Fruit fly (Drosophila melanogaster) whole organism, prepupa: Measurements from ENCODE around the gene fipi.
A peak's percentile ranks its signal among the peaks of the same experiment; 100 is the strongest.

Experiments used
- Blimp-1 ChIP-seq: fragments of 200-800 bp; sonication (Bioruptor generic); optimal IDR thresholded peaks from 3 replicates; lab custom pipeline; 2017; ENCODE audit warnings: missing biosample characterization, missing genetic modification characterization, mild to moderate bottlenecking, moderate library complexity, missing genetic modification reagents
- CG10631 ChIP-seq: fragments of 200-800 bp; sonication (Bioruptor generic); optimal IDR thresholded peaks from 2 replicates; lab custom pipeline; 2016; ENCODE audit warnings: missing biosample characterization, missing genetic modification characterization
- CG10669 ChIP-seq: fragments of 200-800 bp; sonication (Bioruptor generic); optimal IDR thresholded peaks from 3 replicates; lab custom pipeline; 2018; ENCODE audit warnings: missing biosample characterization, mild to moderate bottlenecking, missing genetic modification characterization, moderate library complexity
- CG11294 ChIP-seq: fragments of 200-800 bp; sonication (Bioruptor generic); IDR thresholded peaks from 2 replicates; pipeline ENCODE4 v1.3.6; 2022; ENCODE audit warnings: missing biosample characterization, missing genetic modification characterization
- CG11762 ChIP-seq: fragments of 200-800 bp; sonication (Bioruptor generic); optimal IDR thresholded peaks from 3 replicates; lab custom pipeline; 2016; ENCODE audit warnings: missing biosample characterization, missing genetic modification characterization; ENCODE audit not compliant: insufficient read depth
- CG11902 ChIP-seq: fragments of 200-800 bp; sonication (Bioruptor generic); optimal IDR thresholded peaks from 3 replicates; lab custom pipeline; 2016; ENCODE audit warnings: missing biosample characterization, missing genetic modification characterization
- CG15336 ChIP-seq: fragments of 200-800 bp; sonication (Bioruptor generic); IDR thresholded peaks from 2 replicates; pipeline ENCODE4 v1.3.6; 2022; ENCODE audit warnings: missing biosample characterization, missing genetic modification characterization
- CG1621 ChIP-seq: fragments of 200-800 bp; sonication (Bioruptor generic); optimal IDR thresholded peaks from 3 replicates; lab custom pipeline; 2018; ENCODE audit warnings: missing biosample characterization, mild to moderate bottlenecking, missing genetic modification characterization
- CG16779 ChIP-seq: fragments of 200-800 bp; sonication (Bioruptor generic); optimal IDR thresholded peaks from 3 replicates; lab custom pipeline; 2017; ENCODE audit warnings: missing biosample characterization, mild to moderate bottlenecking, missing genetic modification characterization
- CG3032 ChIP-seq: fragments of 200-800 bp; optimal IDR thresholded peaks from 2 replicates; lab custom pipeline; 2019; ENCODE audit warnings: missing biosample characterization, mild to moderate bottlenecking, missing genetic modification characterization, moderate library complexity
- CG31627 ChIP-seq: fragments of 200-800 bp; sonication (Bioruptor generic); optimal IDR thresholded peaks from 3 replicates; lab custom pipeline; 2016; ENCODE audit warnings: missing biosample characterization, missing genetic modification characterization
- CG32006 ChIP-seq: fragments of 200-800 bp; sonication (Bioruptor generic); optimal IDR thresholded peaks from 3 replicates; lab custom pipeline; 2017; ENCODE audit warnings: missing biosample characterization, mild to moderate bottlenecking, missing genetic modification characterization
- CG3919 ChIP-seq: fragments of 200-800 bp; sonication (Bioruptor generic); optimal IDR thresholded peaks from 3 replicates; lab custom pipeline; 2016; ENCODE audit warnings: missing biosample characterization, missing genetic modification characterization
- CG4318 ChIP-seq: fragments of 200-800 bp; sonication (Bioruptor generic); optimal IDR thresholded peaks from 3 replicates; lab custom pipeline; 2017; ENCODE audit warnings: missing biosample characterization, mild to moderate bottlenecking, missing genetic modification characterization
- CG6163 ChIP-seq: fragments of 200-800 bp; sonication (Bioruptor generic); IDR thresholded peaks from 3 replicates; pipeline ENCODE4 v1.3.6; 2022; ENCODE audit warnings: missing biosample characterization, missing genetic modification characterization
- CG6276 ChIP-seq: fragments of 200-800 bp; sonication (Bioruptor generic); optimal IDR thresholded peaks from 2 replicates; lab custom pipeline; 2017; ENCODE audit warnings: missing biosample characterization, mild to moderate bottlenecking, missing genetic modification characterization
- CG6792 ChIP-seq: fragments of 200-800 bp; sonication (Bioruptor generic); optimal IDR thresholded peaks from 3 replicates; lab custom pipeline; 2016; ENCODE audit warnings: missing biosample characterization, missing genetic modification characterization
- CG6808 ChIP-seq: fragments of 200-800 bp; sonication (Bioruptor generic); optimal IDR thresholded peaks from 3 replicates; lab custom pipeline; 2017; ENCODE audit warnings: missing biosample characterization, missing genetic modification characterization, mild to moderate bottlenecking, moderate library complexity, missing genetic modification reagents
- CG6854 ChIP-seq: fragments of 200-800 bp; sonication (Bioruptor generic); optimal IDR thresholded peaks from 2 replicates; lab custom pipeline; 2017; ENCODE audit warnings: missing biosample characterization, mild to moderate bottlenecking, missing genetic modification characterization
- CG7368 ChIP-seq: fragments of 200-800 bp; sonication (Bioruptor generic); optimal IDR thresholded peaks from 3 replicates; lab custom pipeline; 2016; ENCODE audit warnings: missing biosample characterization, missing genetic modification characterization
- CG8119 ChIP-seq: fragments of 200-800 bp; sonication (Bioruptor generic); IDR thresholded peaks from 3 replicates; pipeline ENCODE4 v1.3.6; 2022; ENCODE audit warnings: missing biosample characterization, missing genetic modification characterization
- CG8319 ChIP-seq: fragments of 200-800 bp; sonication (Bioruptor generic); optimal IDR thresholded peaks from 3 replicates; lab custom pipeline; 2016; ENCODE audit warnings: missing biosample characterization, missing genetic modification characterization
- CG8632 ChIP-seq: fragments of 200-800 bp; sonication (Bioruptor generic); optimal IDR thresholded peaks from 3 replicates; lab custom pipeline; 2016; ENCODE audit warnings: missing biosample characterization, missing genetic modification characterization
- CG9139 ChIP-seq: fragments of 200-800 bp; sonication (Bioruptor generic); optimal IDR thresholded peaks from 3 replicates; lab custom pipeline; 2017; ENCODE audit warnings: missing biosample characterization, mild to moderate bottlenecking, missing genetic modification characterization
- Eip78C ChIP-seq: fragments of 200-800 bp; sonication (Bioruptor generic); peaks from one replicate; lab custom pipeline; 2016; ENCODE audit warnings: missing biosample characterization, missing genetic modification characterization
- Eip93F ChIP-seq: fragments of 200-800 bp; sonication (Bioruptor generic); optimal IDR thresholded peaks from 2 replicates; lab custom pipeline; 2016; ENCODE audit warnings: missing biosample characterization, mild to moderate bottlenecking, missing genetic modification characterization
- Ets21C ChIP-seq: fragments of 200-800 bp; sonication (Bioruptor generic); optimal IDR thresholded peaks from 3 replicates; lab custom pipeline; 2016; ENCODE audit warnings: missing biosample characterization, missing genetic modification characterization
- Ets96B ChIP-seq: fragments of 200-800 bp; optimal IDR thresholded peaks from 2 replicates; lab custom pipeline; 2019; ENCODE audit warnings: missing biosample characterization, mild to moderate bottlenecking, missing genetic modification characterization, moderate library complexity
- Gug ChIP-seq: fragments of 200-800 bp; sonication (Bioruptor generic); IDR thresholded peaks from 2 replicates; pipeline ENCODE4 v1.3.6; 2022; ENCODE audit warnings: missing biosample characterization, missing genetic modification characterization
- Hr38 ChIP-seq: sonication (Bioruptor generic); optimal IDR thresholded peaks from 2 replicates; lab custom pipeline; 2016; ENCODE audit warnings: missing biosample characterization, missing genetic modification characterization
- Hr39 ChIP-seq: fragments of 200-800 bp; sonication (Bioruptor generic); optimal IDR thresholded peaks from 2 replicates; lab custom pipeline; 2016; ENCODE audit warnings: missing biosample characterization, missing genetic modification characterization
- Lpt ChIP-seq: fragments of 200-800 bp; sonication (Bioruptor generic); optimal IDR thresholded peaks from 3 replicates; lab custom pipeline; 2016; ENCODE audit warnings: missing biosample characterization, missing genetic modification characterization
- Met ChIP-seq: fragments of 200-800 bp; sonication (Bioruptor generic); optimal IDR thresholded peaks from 3 replicates; lab custom pipeline; 2016; ENCODE audit warnings: missing biosample characterization, missing genetic modification characterization
- OdsH ChIP-seq: fragments of 200-800 bp; sonication (Bioruptor generic); optimal IDR thresholded peaks from 3 replicates; lab custom pipeline; 2016; ENCODE audit warnings: missing biosample characterization, missing genetic modification characterization
- Sox102F ChIP-seq: fragments of 200-800 bp; sonication (Bioruptor generic); optimal IDR thresholded peaks from 2 replicates; lab custom pipeline; 2016; ENCODE audit warnings: missing biosample characterization, mild to moderate bottlenecking, missing genetic modification characterization
- Sox14 ChIP-seq: fragments of 200-800 bp; sonication (Bioruptor generic); optimal IDR thresholded peaks from 3 replicates; lab custom pipeline; 2016; ENCODE audit warnings: missing biosample characterization, missing genetic modification characterization
- Sox15 ChIP-seq: fragments of 200-800 bp; sonication (Bioruptor generic); optimal IDR thresholded peaks from 3 replicates; lab custom pipeline; 2016; ENCODE audit warnings: missing biosample characterization, missing genetic modification characterization
- acj6 ChIP-seq: fragments of 200-800 bp; sonication (Bioruptor generic); optimal IDR thresholded peaks from 3 replicates; lab custom pipeline; 2016; ENCODE audit warnings: missing biosample characterization, missing genetic modification characterization
- cyc ChIP-seq: fragments of 200-800 bp; sonication (Bioruptor generic); optimal IDR thresholded peaks from 3 replicates; lab custom pipeline; 2016; ENCODE audit warnings: missing biosample characterization, missing genetic modification characterization
- dsx ChIP-seq: fragments of 200-800 bp; optimal IDR thresholded peaks from 3 replicates; lab custom pipeline; 2019; ENCODE audit warnings: missing biosample characterization, mild to moderate bottlenecking, missing genetic modification characterization, moderate library complexity; ENCODE audit not compliant: poor library complexity, severe bottlenecking
- eg ChIP-seq: fragments of 200-800 bp; sonication (Bioruptor generic); IDR thresholded peaks from 3 replicates; pipeline ENCODE4 v1.3.6; 2022; ENCODE audit warnings: missing biosample characterization, missing genetic modification characterization
- esn ChIP-seq: fragments of 200-800 bp; sonication (Bioruptor generic); optimal IDR thresholded peaks from 2 replicates; lab custom pipeline; 2016; ENCODE audit warnings: missing biosample characterization, mild to moderate bottlenecking, missing genetic modification characterization, moderate library complexity
- fd85E ChIP-seq: fragments of 200-800 bp; sonication (Bioruptor generic); optimal IDR thresholded peaks from 3 replicates; lab custom pipeline; 2016; ENCODE audit warnings: missing biosample characterization, missing genetic modification characterization
- fkh ChIP-seq: fragments of 200-800 bp; sonication (Bioruptor generic); optimal IDR thresholded peaks from 3 replicates; lab custom pipeline; 2017; ENCODE audit warnings: missing biosample characterization, mild to moderate bottlenecking, missing genetic modification characterization, moderate library complexity
- lz ChIP-seq: fragments of 200-800 bp; sonication (Bioruptor generic); optimal IDR thresholded peaks from 3 replicates; lab custom pipeline; 2016; ENCODE audit warnings: missing biosample characterization, missing genetic modification characterization
- net ChIP-seq: fragments of 200-800 bp; sonication (Bioruptor generic); optimal IDR thresholded peaks from 3 replicates; lab custom pipeline; 2016; ENCODE audit warnings: missing biosample characterization, missing genetic modification characterization
- pdm3 ChIP-seq: fragments of 200-800 bp; sonication (Bioruptor generic); optimal IDR thresholded peaks from 3 replicates; lab custom pipeline; 2016; ENCODE audit warnings: missing biosample characterization, missing genetic modification characterization
- salr ChIP-seq, 2 experiments: fragments of 200-800 bp; sonication (Bioruptor generic); optimal IDR thresholded peaks; 3 replicates each; lab custom pipeline; 2016 to 2018; ENCODE audit warnings: missing biosample characterization in 2 of 2, missing genetic modification characterization in 2 of 2, mild to moderate bottlenecking in 1 of 2
- spab ChIP-seq: fragments of 200-800 bp; sonication (Bioruptor generic); optimal IDR thresholded peaks from 2 replicates; lab custom pipeline; 2017; ENCODE audit warnings: missing biosample characterization, mild to moderate bottlenecking, missing genetic modification characterization, missing genetic modification reagents
- ss ChIP-seq, 2 experiments: fragments of 200-800 bp; sonication (Bioruptor generic); optimal IDR thresholded peaks; 2 replicates in 1 of 2; 3 replicates in 1 of 2; lab custom pipeline; 2017 to 2018; ENCODE audit warnings: mild to moderate bottlenecking in 2 of 2, missing biosample characterization in 2 of 2, missing genetic modification characterization in 2 of 2, moderate library complexity in 1 of 2
- topi ChIP-seq: fragments of 200-800 bp; sonication (Bioruptor generic); optimal IDR thresholded peaks from 3 replicates; lab custom pipeline; 2016; ENCODE audit warnings: missing biosample characterization, missing genetic modification characterization
- vri ChIP-seq: fragments of 200-800 bp; sonication (Bioruptor generic); optimal IDR thresholded peaks from 3 replicates; lab custom pipeline; 2016; ENCODE audit warnings: missing biosample characterization, mild to moderate bottlenecking, missing genetic modification characterization

The fipi gene

dm6 chr2L:4811491-4812058 lies 17.7 kb upstream of the fipi start:
- TF ChIP-seq CG8319 (no peak), Hr38 (GFP tag; lab: Kevin White, UChicago) (no peak), CG15336 (GFP tag; lab: Robert Waterston, UW) (peak; percentile 52; the same call in 1 of the 2 replicates), Blimp-1 (GFP tag; lab: Kevin White, UChicago) (no peak), Ets21C (GFP tag; lab: Kevin White, UChicago) (no peak), CG6792 (GFP tag; lab: Kevin White, UChicago) (no peak), lz (GFP tag; lab: Kevin White, UChicago) (no peak), CG6276 (GFP tag; lab: Kevin White, UChicago) (no peak), CG10631 (GFP tag; lab: Kevin White, UChicago) (no peak), CG32006 (GFP tag; lab: Kevin White, UChicago) (no peak), fkh (GFP tag; lab: Kevin White, UChicago) (no peak), CG4318 (GFP tag; lab: Kevin White, UChicago) (no peak), CG6163 (GFP tag; lab: Robert Waterston, UW) (peak; percentile 43; the same call in 2 of the 3 replicates), esn (GFP tag; lab: Kevin White, UChicago) (no peak), Hr39 (GFP tag; lab: Kevin White, UChicago) (no peak), Sox14 (no peak), Ets96B (tag; lab: Kevin White, UChicago) (no peak), CG6808 (GFP tag; lab: Kevin White, UChicago) (no peak), CG9139 (GFP tag; lab: Kevin White, UChicago) (no peak), ss (GFP tag; optimal IDR thresholded peaks at IDR 0.05; lab: Kevin White, UChicago) (peak in 1 of 2 experiments; percentile 27), acj6 (GFP tag; lab: Kevin White, UChicago) (no peak), CG1621 (tag; lab: Kevin White, UChicago) (peak; percentile 99), OdsH (GFP tag; lab: Kevin White, UChicago) (no peak), dsx (GFP tag; lab: Kevin White, UChicago) (no peak), topi (GFP tag; lab: Kevin White, UChicago) (no peak), salr (GFP tag; optimal IDR thresholded peaks at IDR 0.05; lab: Kevin White, UChicago) (no peak), Eip78C (GFP tag; lab: Kevin White, UChicago) (no peak), CG3032 (tag; lab: Kevin White, UChicago) (no peak), eg (GFP tag; lab: Robert Waterston, UW) (no peak), spab (GFP tag; lab: Kevin White, UChicago) (no peak), CG10669 (GFP tag; lab: Kevin White, UChicago) (no peak), CG11294 (0 out of 2 replicates have a peak, but pooled peaks have one; percentile 10), CG11762 (GFP tag; lab: Kevin White, UChicago) (no peak), CG8632 (GFP tag; lab: Kevin White, UChicago) (no peak), CG11902 (no peak), CG6854 (GFP tag; lab: Kevin White, UChicago) (peak; percentile 38), cyc (GFP tag; lab: Kevin White, UChicago) (no peak), net (GFP tag; lab: Kevin White, UChicago) (no peak), vri (GFP tag; lab: Kevin White, UChicago) (no peak), CG16779 (tag; lab: Kevin White, UChicago) (no peak), pdm3 (GFP tag; lab: Kevin White, UChicago) (no peak), Lpt (peak; percentile 58), Gug (GFP tag; lab: Robert Waterston, UW) (0 out of 2 replicates have a peak, but pooled peaks have one; percentile 17), Sox102F (GFP tag; lab: Kevin White, UChicago) (no peak), Eip93F (GFP tag; lab: Kevin White, UChicago) (peak; percentile 89), CG31627 (GFP tag; lab: Kevin White, UChicago) (no peak), Sox15 (GFP tag; lab: Kevin White, UChicago) (no peak), CG3919 (GFP tag; lab: Kevin White, UChicago) (no peak), Met (no peak), CG7368 (GFP tag; lab: Kevin White, UChicago) (no peak), fd85E (GFP tag; lab: Kevin White, UChicago) (no peak), CG8119 (peak; percentile 35; the same call in 1 of the 3 replicates)
